Worm (Caenorhabditis elegans) whole organism, young adult: ENCODE data around the gene C06A1.3.

Experiments used
- C06A6.2 ChIP-seq: fragments of 200-800 bp; sonication (Bioruptor generic); conservative IDR thresholded peaks from 2 replicates; pipeline ENCODE4 v1.3.6; 2022; ENCODE audit warnings: missing genetic modification characterization, missing compliant biosample characterization
- D2030.7 ChIP-seq: fragments of 200-800 bp; sonication (Bioruptor generic); IDR thresholded peaks from 2 replicates; pipeline ENCODE4 v1.3.6; 2022; ENCODE audit warnings: missing genetic modification reagents, missing genetic modification characterization, missing compliant biosample characterization
- F39B2.1 ChIP-seq: fragments of 200-800 bp; sonication (Bioruptor generic); IDR thresholded peaks from 2 replicates; pipeline ENCODE4 v1.3.6; 2022; ENCODE audit warnings: missing genetic modification reagents, missing genetic modification characterization, missing compliant biosample characterization
- F57C9.4 ChIP-seq: sonication (generic microtip); optimal IDR thresholded peaks from 2 replicates; lab custom pipeline; 2017; ENCODE audit warnings: mild to moderate bottlenecking, missing genetic modification characterization, missing compliant biosample characterization
- atf-7 ChIP-seq: sonication (generic microtip); optimal IDR thresholded peaks from 2 replicates; lab custom pipeline; 2017; ENCODE audit warnings: mild to moderate bottlenecking, missing genetic modification characterization, missing compliant biosample characterization
- attf-5 ChIP-seq: fragments of 200-800 bp; sonication (Bioruptor generic); optimal IDR thresholded peaks from 2 replicates; lab custom pipeline; 2018; ENCODE audit warnings: mild to moderate bottlenecking, missing genetic modification characterization, missing compliant biosample characterization
- ccch-3 ChIP-seq: fragments of 200-800 bp; sonication (Bioruptor generic); optimal IDR thresholded peaks from 2 replicates; lab custom pipeline; 2018; ENCODE audit warnings: mild to moderate bottlenecking, missing genetic modification characterization, missing compliant biosample characterization
- cebp-1 ChIP-seq, 2 experiments: fragments of 200-800 bp in 1 of 2; sonication (Bioruptor generic) in 1 of 2; sonication (generic microtip) in 1 of 2; IDR thresholded peaks in 1 of 2; optimal IDR thresholded peaks in 1 of 2; 2 replicates each; pipeline versions ENCODE4 v1.3.6 to Lab custom; 2017 to 2022; ENCODE audit warnings: missing compliant biosample characterization in 2 of 2, missing genetic modification characterization in 2 of 2, mild to moderate bottlenecking in 1 of 2, missing genetic modification reagents in 1 of 2, moderate library complexity in 1 of 2
- cebp-2 ChIP-seq: fragments of 200-800 bp; sonication (Bioruptor generic); IDR thresholded peaks from 2 replicates; pipeline ENCODE4 v1.3.6; 2022; ENCODE audit warnings: missing genetic modification characterization, missing compliant biosample characterization
- ceh-40 ChIP-seq: fragments of 200-800 bp; sonication (Bioruptor generic); IDR thresholded peaks from 2 replicates; pipeline ENCODE4 v1.3.6; 2022; ENCODE audit warnings: missing genetic modification characterization, missing compliant biosample characterization
- chd-7 ChIP-seq: sonication (generic microtip); optimal IDR thresholded peaks from 2 replicates; lab custom pipeline; 2016; ENCODE audit warnings: mild to moderate bottlenecking, missing genetic modification characterization, moderate library complexity, missing compliant biosample characterization
- dox-1 ChIP-seq: fragments of 200-800 bp; sonication (Bioruptor generic); IDR thresholded peaks from 2 replicates; pipeline ENCODE4 v1.3.6; 2022; ENCODE audit warnings: missing genetic modification reagents, missing genetic modification characterization, missing compliant biosample characterization
- dpff-1 ChIP-seq: sonication (generic microtip); optimal IDR thresholded peaks from 2 replicates; lab custom pipeline; 2017; ENCODE audit warnings: mild to moderate bottlenecking, missing genetic modification characterization, missing compliant biosample characterization
- efl-1 ChIP-seq: fragments of 150-350 bp; optimal IDR thresholded peaks from 2 replicates; lab custom pipeline; 2014; ENCODE audit warnings: missing biosample characterization, missing genetic modification reagents, missing genetic modification characterization
- egrh-3 ChIP-seq: fragments of 200-800 bp; sonication (Bioruptor generic); IDR thresholded peaks from 2 replicates; pipeline ENCODE4 v1.3.6; 2022; ENCODE audit warnings: missing genetic modification reagents, missing genetic modification characterization, missing compliant biosample characterization
- hmg-1.2 ChIP-seq: fragments of 200-800 bp; sonication (Bioruptor generic); IDR thresholded peaks from 2 replicates; pipeline ENCODE4 v1.3.6; 2022; ENCODE audit warnings: missing genetic modification reagents, missing genetic modification characterization, missing compliant biosample characterization
- lin-26 ChIP-seq: fragments of 200-800 bp; sonication (Bioruptor generic); IDR thresholded peaks from 2 replicates; pipeline ENCODE4 v1.3.6; 2022; ENCODE audit warnings: missing genetic modification reagents, missing genetic modification characterization, missing compliant biosample characterization
- madf-6 ChIP-seq: fragments of 200-800 bp; sonication (Bioruptor generic); IDR thresholded peaks from 2 replicates; pipeline ENCODE4 v1.3.6; 2022; ENCODE audit warnings: missing genetic modification reagents, missing genetic modification characterization, missing compliant biosample characterization
- nfyb-1 ChIP-seq: fragments of 200-800 bp; sonication (Bioruptor generic); IDR thresholded peaks from 2 replicates; pipeline ENCODE4 v1.3.6; 2022; ENCODE audit warnings: missing genetic modification reagents, missing genetic modification characterization, missing compliant biosample characterization
- nhr-80 ChIP-seq: sonication (generic microtip); optimal IDR thresholded peaks from 2 replicates; lab custom pipeline; 2016; ENCODE audit warnings: missing genetic modification characterization, missing compliant biosample characterization
- tbp1 ChIP-seq: fragments of 200-800 bp; sonication (Bioruptor generic); optimal IDR thresholded peaks from 2 replicates; lab custom pipeline; 2018; ENCODE audit warnings: mild to moderate bottlenecking, missing genetic modification characterization, missing compliant biosample characterization
- tlf-1 ChIP-seq: fragments of 200-800 bp; sonication (Bioruptor generic); optimal IDR thresholded peaks from 2 replicates; lab custom pipeline; 2018; ENCODE audit warnings: mild to moderate bottlenecking, missing genetic modification characterization, missing compliant biosample characterization
- xnd-1 ChIP-seq: sonication (generic microtip); optimal IDR thresholded peaks from 2 replicates; lab custom pipeline; 2016; ENCODE audit warnings: missing genotype, missing genetic modification reagents, missing genetic modification characterization, missing compliant biosample characterization
- zfh-2 ChIP-seq: fragments of 200-800 bp; sonication (Bioruptor generic); conservative IDR thresholded peaks from 2 replicates; pipeline ENCODE4 v1.3.6; 2022; ENCODE audit warnings: missing genetic modification reagents, missing genetic modification characterization, missing compliant biosample characterization
- zim-3 ChIP-seq: sonication (generic microtip); optimal IDR thresholded peaks from 2 replicates; lab custom pipeline; 2017; ENCODE audit warnings: mild to moderate bottlenecking, missing genetic modification characterization, moderate library complexity, missing compliant biosample characterization
- ztf-22 ChIP-seq: fragments of 200-800 bp; sonication (Bioruptor generic); optimal IDR thresholded peaks from 2 replicates; lab custom pipeline; 2018; ENCODE audit warnings: mild to moderate bottlenecking, missing genetic modification characterization, moderate library complexity, missing compliant biosample characterization
- ztf-25 ChIP-seq: fragments of 200-800 bp; sonication (Bioruptor generic); IDR thresholded peaks from 2 replicates; pipeline ENCODE4 v1.3.6; 2022; ENCODE audit warnings: missing genetic modification reagents, missing genetic modification characterization, missing compliant biosample characterization
- ztf-28 ChIP-seq: fragments of 200-800 bp; sonication (Bioruptor generic); IDR thresholded peaks from 2 replicates; pipeline ENCODE4 v1.3.6; 2022; ENCODE audit warnings: missing genetic modification reagents, missing genetic modification characterization, missing compliant biosample characterization
- ztf-3 ChIP-seq: fragments of 200-800 bp; sonication (Bioruptor generic); optimal IDR thresholded peaks from 2 replicates; lab custom pipeline; 2018; ENCODE audit warnings: mild to moderate bottlenecking, missing genetic modification characterization, missing compliant biosample characterization
- ztf-6 ChIP-seq: fragments of 200-800 bp; sonication (Bioruptor generic); IDR thresholded peaks from 2 replicates; pipeline ENCODE4 v1.3.6; 2022; ENCODE audit warnings: missing genetic modification reagents, missing genetic modification characterization, missing compliant biosample characterization

Gene C06A1.3

ce11 chrII:10527649-10528134 lies 44.4 kb upstream of the C06A1.3 start, which contains the start of gene mab-10 (continued):
- TF ChIP-seq ccch-3 (GFP tag; lab: Kevin White, UChicago), result no peak
- TF ChIP-seq ztf-22 (GFP tag; lab: Kevin White, UChicago), result no peak
- TF ChIP-seq tbp1, result no peak
- TF ChIP-seq xnd-1 (tag; lab: Kevin White, UChicago), result no peak
- no peak for TF ChIP-seq ztf-28 (GFP tag; lab: Robert Waterston, UW)
- TF ChIP-seq madf-6 (GFP tag; lab: Robert Waterston, UW), result no peak

DNA sequence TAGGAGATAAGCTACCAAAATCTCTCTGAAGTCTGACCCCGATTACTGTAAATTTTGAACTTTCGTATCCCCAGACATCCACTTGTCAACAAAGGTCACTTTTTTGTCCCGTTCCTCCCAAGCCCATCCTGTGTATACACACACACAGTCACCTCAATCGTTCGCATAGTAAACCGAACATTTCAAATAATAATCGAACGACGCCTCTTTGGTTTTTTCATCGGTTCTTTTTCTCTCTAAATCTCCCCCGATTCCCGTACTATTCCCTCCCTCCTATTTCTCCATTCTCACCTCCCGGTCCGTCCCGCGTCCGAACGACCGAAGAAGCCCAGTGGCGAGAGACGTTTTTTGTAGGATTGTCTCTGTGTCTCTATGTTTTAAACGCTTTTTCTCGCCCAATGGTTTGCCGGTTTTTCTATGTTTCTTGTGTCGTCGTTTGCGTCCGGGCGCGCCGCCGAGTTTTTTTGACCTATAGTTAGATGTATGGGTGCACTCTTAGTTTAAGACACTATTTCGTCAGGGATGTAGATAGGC lies 42.8 kb upstream of the C06A1.3 start:
- TF ChIP-seq ztf-6 (GFP tag; lab: Robert Waterston, UW) (no peak), nhr-80 (tag; lab: Kevin White, UChicago) (peak; percentile 23), atf-7 (tag; lab: Kevin White, UChicago) (no peak), attf-5 (peak; percentile 2), ztf-3 (GFP tag; lab: Kevin White, UChicago) (no peak), dox-1 (0 out of 2 replicates have a peak, but pooled peaks have one; percentile 42), hmg-1.2 (GFP tag; lab: Robert Waterston, UW) (peak; percentile 43; the same call in 1 of the 2 replicates), cebp-1 (GFP tag; IDR thresholded peaks at IDR 0.05; lab: Robert Waterston, UW) (no peak), cebp-1 (tag; optimal IDR thresholded peaks at IDR 0.05; lab: Kevin White, UChicago) (peak; percentile 2), zim-3 (tag; lab: Kevin White, UChicago) (no peak), dpff-1 (no peak), C06A6.2 (no peak), lin-26 (GFP tag; lab: Robert Waterston, UW) (0 out of 2 replicates have a peak, but pooled peaks have one; percentile 33), zfh-2 (GFP tag; lab: Robert Waterston, UW) (peak; percentile 89), efl-1 (GFP tag; lab: Kevin White, UChicago) (peak; percentile 26), nfyb-1 (GFP tag; lab: Robert Waterston, UW) (no peak)

DNA sequence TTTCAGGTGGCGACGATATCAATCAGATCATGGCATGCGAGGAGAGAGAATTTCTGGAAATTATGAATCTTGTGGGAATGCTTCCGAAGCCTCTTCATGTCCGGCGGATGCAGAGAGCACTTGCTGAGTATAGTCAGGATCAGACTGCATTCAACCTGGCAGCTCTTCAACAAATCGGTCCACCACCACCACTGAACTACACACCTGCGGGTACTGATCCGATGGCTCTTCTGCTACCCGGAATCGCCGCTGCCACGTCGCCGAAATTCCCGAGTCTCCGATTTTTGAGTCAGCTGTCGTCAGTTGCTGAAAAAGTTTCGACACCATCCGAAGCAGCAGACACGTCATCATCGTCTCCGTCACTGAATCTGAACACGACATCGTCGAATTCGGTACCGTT lies 41.2 kb upstream of the C06A1.3 start:
- TF ChIP-seq cebp-2 (GFP tag; lab: Robert Waterston, UW) (0 out of 2 replicates have a peak, but pooled peaks have one; percentile 51), F57C9.4 (tag; lab: Kevin White, UChicago) (no peak), zfh-2 (GFP tag; lab: Robert Waterston, UW) (peak; percentile 58; the same call in 1 of the 2 replicates)

DNA sequence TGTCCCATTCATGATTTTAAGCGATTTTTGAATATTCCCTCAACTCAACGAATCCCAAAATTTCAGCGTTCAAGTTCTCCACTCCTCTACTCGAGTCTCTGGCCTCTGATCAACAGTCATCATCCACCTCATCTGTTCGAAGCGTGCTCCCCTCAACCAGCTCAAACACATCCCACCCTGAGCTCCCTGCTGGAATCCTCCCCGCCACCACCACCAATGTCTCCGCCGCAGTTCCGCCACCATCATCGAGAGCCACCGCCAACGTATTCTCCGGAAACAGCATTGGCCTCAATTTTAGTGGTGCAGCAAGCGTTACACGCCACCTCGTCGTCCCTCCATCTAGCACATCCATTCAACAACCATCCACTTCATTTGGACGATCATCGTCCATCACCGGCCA lies 40.5 kb upstream of the C06A1.3 start:
- TF ChIP-seq zfh-2 (GFP tag; lab: Robert Waterston, UW) (peak; percentile 71), egrh-3 (GFP tag; lab: Robert Waterston, UW) (peak; percentile 52; the same call in 1 of the 2 replicates), chd-7 (tag; lab: Kevin White, UChicago) (peak; percentile 11), D2030.7 (no peak), ceh-40 (GFP tag; lab: Robert Waterston, UW) (no peak)

DNA sequence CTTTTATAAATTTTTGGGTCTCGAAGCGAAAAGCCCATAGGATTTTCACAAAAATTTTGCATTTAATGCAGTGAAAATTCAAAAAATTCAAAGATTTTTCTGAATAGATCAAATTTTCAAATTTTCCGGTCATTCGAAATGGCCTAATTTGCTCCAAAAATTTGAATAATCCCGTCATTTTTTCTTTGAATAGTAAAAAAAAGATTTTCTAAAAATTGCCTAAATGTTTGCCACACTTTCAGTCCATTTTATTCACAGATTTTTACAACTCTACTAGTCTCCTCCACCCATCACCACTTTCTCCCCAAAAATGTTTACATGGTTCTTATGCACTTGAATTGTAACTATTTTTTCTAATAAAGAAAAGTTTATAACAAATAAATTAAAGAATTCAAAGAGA lies 38.1 kb upstream of the C06A1.3 start:
- no peak for TF ChIP-seq ztf-25 (GFP tag; lab: Robert Waterston, UW)
- no peak for TF ChIP-seq dpff-1
- no peak for TF ChIP-seq tlf-1 (GFP tag; lab: Kevin White, UChicago)
- TF ChIP-seq F39B2.1, result no peak
- 0 out of 2 replicates have a peak, but pooled peaks have one; percentile 10 for TF ChIP-seq lin-26 (GFP tag; lab: Robert Waterston, UW)
- TF ChIP-seq, all 124 proteins: peak for 1
